Fruit fly (Drosophila melanogaster) whole organism, embryonic: ENCODE measurements around the gene CG33307.

ENCODE experiments used
- Aef1 ChIP-seq: fragments of 200-800 bp; sonication (Bioruptor generic); IDR thresholded peaks from 3 replicates; pipeline ENCODE4 v1.3.6; 2022; ENCODE audit warnings: missing biosample characterization, missing genetic modification characterization
- Atf3 ChIP-seq: fragments of 200-800 bp; sonication (Bioruptor generic); optimal IDR thresholded peaks from 3 replicates; lab custom pipeline; 2016; ENCODE audit warnings: missing biosample characterization, missing genetic modification characterization
- B-H2 ChIP-seq: fragments of 200-800 bp; sonication (Bioruptor generic); optimal IDR thresholded peaks from 2 replicates; lab custom pipeline; 2018; ENCODE audit warnings: missing biosample characterization, mild to moderate bottlenecking, missing genetic modification characterization
- CG10147 ChIP-seq: fragments of 200-800 bp; sonication (Bioruptor generic); optimal IDR thresholded peaks from 2 replicates; lab custom pipeline; 2019; ENCODE audit warnings: missing biosample characterization, mild to moderate bottlenecking, missing genetic modification characterization, moderate library complexity
- CG10209 ChIP-seq: fragments of 200-800 bp; sonication (Bioruptor generic); optimal IDR thresholded peaks from 3 replicates; lab custom pipeline; 2017; ENCODE audit warnings: missing biosample characterization, mild to moderate bottlenecking, missing genetic modification characterization, missing genetic modification reagents
- CG13287 ChIP-seq: fragments of 200-800 bp; sonication (Bioruptor generic); IDR thresholded peaks from 2 replicates; pipeline ENCODE4 v1.3.6; 2022; ENCODE audit warnings: missing biosample characterization, missing genetic modification characterization; ENCODE audit not compliant: partially characterized antibody
- CG13624 ChIP-seq: fragments of 200-800 bp; sonication (Bioruptor generic); optimal IDR thresholded peaks from 2 replicates; lab custom pipeline; 2016; ENCODE audit warnings: missing biosample characterization, missing genetic modification characterization
- CG14965 ChIP-seq: fragments of 200-800 bp; sonication (Bioruptor generic); optimal IDR thresholded peaks from 2 replicates; lab custom pipeline; 2016; ENCODE audit warnings: missing biosample characterization, missing genetic modification characterization, borderline replicate concordance
- CG15479 ChIP-seq: fragments of 200-800 bp; sonication (Bioruptor generic); optimal IDR thresholded peaks from 3 replicates; lab custom pipeline; 2019; ENCODE audit warnings: missing biosample characterization, mild to moderate bottlenecking, missing genetic modification characterization, moderate library complexity
- CG17359 ChIP-seq: fragments of 200-800 bp; sonication (Bioruptor generic); optimal IDR thresholded peaks from 3 replicates; lab custom pipeline; 2018; ENCODE audit warnings: missing biosample characterization, mild to moderate bottlenecking, missing genetic modification characterization, moderate library complexity
- CG18011 ChIP-seq: fragments of 200-800 bp; sonication (Bioruptor generic); optimal IDR thresholded peaks from 2 replicates; lab custom pipeline; 2017; ENCODE audit warnings: missing biosample characterization, missing genetic modification characterization, mild to moderate bottlenecking, moderate library complexity, missing genotype
- CG2678 ChIP-seq: fragments of 200-800 bp; sonication (Bioruptor generic); optimal IDR thresholded peaks from 3 replicates; lab custom pipeline; 2019; ENCODE audit warnings: missing biosample characterization, mild to moderate bottlenecking, missing genetic modification characterization, moderate library complexity
- CG2889 ChIP-seq: fragments of 200-800 bp; sonication (Bioruptor generic); IDR thresholded peaks from 3 replicates; pipeline ENCODE4 v1.3.6; 2022; ENCODE audit warnings: missing biosample characterization, missing genetic modification characterization
- CG32532 ChIP-seq: fragments of 200-800 bp; sonication (Bioruptor generic); IDR thresholded peaks from 2 replicates; pipeline ENCODE4 v1.3.6; 2022; ENCODE audit warnings: missing biosample characterization, missing genetic modification characterization
- CG34422 ChIP-seq: fragments of 200-800 bp; sonication (Bioruptor generic); IDR thresholded peaks from 3 replicates; pipeline ENCODE4 v1.3.6; 2022; ENCODE audit warnings: missing biosample characterization, missing genetic modification characterization
- CG4328 ChIP-seq: fragments of 200-800 bp; sonication (Bioruptor generic); optimal IDR thresholded peaks from 3 replicates; lab custom pipeline; 2017; ENCODE audit warnings: missing biosample characterization, missing genetic modification reagents, missing genetic modification characterization
- CG43689 ChIP-seq: fragments of 200-800 bp; sonication (Bioruptor generic); IDR thresholded peaks from 2 replicates; pipeline ENCODE4 v1.3.6; 2022; ENCODE audit warnings: missing biosample characterization, missing genetic modification characterization
- CG4617 ChIP-seq: fragments of 200-800 bp; sonication (Bioruptor generic); optimal IDR thresholded peaks from 3 replicates; lab custom pipeline; 2016; ENCODE audit warnings: missing biosample characterization, missing genetic modification characterization, borderline replicate concordance
- CG6254 ChIP-seq: fragments of 200-800 bp; sonication (Bioruptor generic); optimal IDR thresholded peaks from 3 replicates; lab custom pipeline; 2017; ENCODE audit warnings: mild to moderate bottlenecking, missing biosample characterization, missing genetic modification reagents, missing genetic modification characterization
- CG7357 ChIP-seq: fragments of 200-800 bp; sonication (Bioruptor generic); IDR thresholded peaks from 3 replicates; pipeline ENCODE4 v1.3.6; 2022; ENCODE audit warnings: missing biosample characterization, missing genetic modification characterization
- CG7372 ChIP-seq: fragments of 200-800 bp; sonication (Bioruptor generic); IDR thresholded peaks from 2 replicates; pipeline ENCODE4 v1.3.6; 2022; ENCODE audit warnings: missing biosample characterization, missing genetic modification characterization
- CG8290 ChIP-seq, 3 experiments: fragments of 200-800 bp; sonication (Bioruptor generic); optimal IDR thresholded peaks; 2 replicates each; lab custom pipeline; 2016 to 2019; ENCODE audit warnings: missing biosample characterization in 3 of 3, missing genetic modification characterization in 3 of 3, mild to moderate bottlenecking in 2 of 3, moderate library complexity in 1 of 3
- CG9609 ChIP-seq: fragments of 200-800 bp; sonication (Bioruptor generic); optimal IDR thresholded peaks from 3 replicates; lab custom pipeline; 2016; ENCODE audit warnings: missing biosample characterization, missing genetic modification characterization
- CoRest ChIP-seq: fragments of 200-800 bp; sonication (Bioruptor generic); optimal IDR thresholded peaks from 3 replicates; lab custom pipeline; 2018; ENCODE audit warnings: missing biosample characterization, mild to moderate bottlenecking, missing genetic modification characterization, moderate library complexity
- Dp ChIP-seq: fragments of 200-800 bp; sonication (Bioruptor generic); optimal IDR thresholded peaks from 2 replicates; lab custom pipeline; 2018; ENCODE audit warnings: missing biosample characterization, mild to moderate bottlenecking, missing genetic modification characterization, moderate library complexity
- Hr78 ChIP-seq, 2 experiments: fragments of 200-800 bp in 1 of 2; fragments of >200 bp in 1 of 2; sonication (Bioruptor generic) in 1 of 2; optimal IDR thresholded peaks; 2 replicates each; lab custom pipeline; 2017 to 2019; ENCODE audit warnings: missing biosample characterization in 2 of 2, missing genetic modification characterization in 2 of 2, mild to moderate bottlenecking in 1 of 2, moderate library complexity in 1 of 2
- Nf-YC ChIP-seq: fragments of 200-800 bp; optimal IDR thresholded peaks from 3 replicates; lab custom pipeline; 2019; ENCODE audit warnings: missing biosample characterization, mild to moderate bottlenecking, missing genetic modification characterization, moderate library complexity
- Sry-β ChIP-seq: fragments of 200-800 bp; sonication (Bioruptor generic); optimal IDR thresholded peaks from 2 replicates; lab custom pipeline; 2018; ENCODE audit warnings: missing biosample characterization, mild to moderate bottlenecking, missing genetic modification characterization, moderate library complexity
- Stat92E ChIP-seq, 3 experiments: fragments of >200 bp in 2 of 3; fragments of 200-800 bp in 1 of 3; sonication (Bioruptor generic) in 1 of 3; optimal IDR thresholded peaks; 2 replicates each; lab custom pipeline; 2017 to 2019; ENCODE audit warnings: missing biosample characterization in 3 of 3, missing genetic modification characterization in 3 of 3, mild to moderate bottlenecking in 1 of 3, moderate library complexity in 1 of 3
- ara ChIP-seq: fragments of 200-800 bp; sonication (Bioruptor generic); IDR thresholded peaks from 2 replicates; pipeline ENCODE4 v1.3.6; 2022; ENCODE audit warnings: missing biosample characterization, missing genetic modification characterization
- danr ChIP-seq: fragments of 200-800 bp; sonication (Bioruptor generic); IDR thresholded peaks from 2 replicates; pipeline ENCODE4 v1.3.6; 2022; ENCODE audit warnings: missing biosample characterization, missing genetic modification characterization
- dm ChIP-seq: fragments of 200-800 bp; sonication (Bioruptor generic); optimal IDR thresholded peaks from 3 replicates; lab custom pipeline; 2016; ENCODE audit warnings: missing biosample characterization, missing genetic modification characterization
- hkb ChIP-seq, 2 experiments: fragments of 200-800 bp in 1 of 2; fragments of >200 bp in 1 of 2; sonication (Bioruptor generic) in 1 of 2; IDR thresholded peaks in 1 of 2; optimal IDR thresholded peaks in 1 of 2; 2 replicates each; pipeline versions ENCODE4 v1.3.6 to Lab custom; 2017 to 2022; ENCODE audit warnings: missing biosample characterization in 1 of 2, missing genetic modification characterization in 1 of 2
- hth ChIP-seq: fragments of >200 bp; optimal IDR thresholded peaks from 2 replicates; lab custom pipeline; 2017; ENCODE audit warnings: inconsistent platforms
- lilli ChIP-seq: fragments of 200-800 bp; sonication (Bioruptor generic); optimal IDR thresholded peaks from 3 replicates; lab custom pipeline; 2016; ENCODE audit warnings: missing biosample characterization, missing genetic modification characterization
- mam ChIP-seq: fragments of 200-800 bp; sonication (Bioruptor generic); optimal IDR thresholded peaks from 3 replicates; lab custom pipeline; 2016; ENCODE audit warnings: missing biosample characterization, missing genetic modification characterization
- onecut ChIP-seq: fragments of 200-800 bp; sonication (Bioruptor generic); IDR thresholded peaks from 2 replicates; pipeline ENCODE4 v1.3.6; 2022; ENCODE audit warnings: missing biosample characterization, missing genetic modification characterization
- org-1 ChIP-seq: fragments of 200-800 bp; sonication (Bioruptor generic); optimal IDR thresholded peaks from 2 replicates; lab custom pipeline; 2017; ENCODE audit warnings: missing biosample characterization, missing genetic modification characterization
- prd ChIP-seq, 3 experiments: fragments of >200 bp in 2 of 3; fragments of 200-800 bp in 1 of 3; sonication (Bioruptor generic) in 1 of 3; optimal IDR thresholded peaks in 2 of 3; IDR thresholded peaks in 1 of 3; 2 replicates in 2 of 3; 3 replicates in 1 of 3; pipeline versions ENCODE4 v1.3.6 to Lab custom; 2017 to 2022; ENCODE audit warnings: missing biosample characterization in 1 of 3, missing genetic modification characterization in 1 of 3
- pzg ChIP-seq: fragments of 200-800 bp; sonication (Bioruptor generic); optimal IDR thresholded peaks from 3 replicates; lab custom pipeline; 2018; ENCODE audit warnings: missing biosample characterization, mild to moderate bottlenecking, missing genetic modification characterization, moderate library complexity
- sob ChIP-seq: fragments of 200-800 bp; sonication (Bioruptor generic); IDR thresholded peaks from 2 replicates; pipeline ENCODE4 v1.3.6; 2022; ENCODE audit warnings: missing biosample characterization, missing genetic modification characterization
- ssp ChIP-seq: fragments of 200-800 bp; sonication (Bioruptor generic); IDR thresholded peaks from 2 replicates; pipeline ENCODE4 v1.3.6; 2022; ENCODE audit warnings: missing biosample characterization, missing genetic modification characterization
- trem ChIP-seq: fragments of 200-800 bp; optimal IDR thresholded peaks from 3 replicates; lab custom pipeline; 2019; ENCODE audit warnings: missing biosample characterization, mild to moderate bottlenecking, missing genetic modification characterization, moderate library complexity
- twi ChIP-seq: fragments of 200-800 bp; optimal IDR thresholded peaks from 2 replicates; lab custom pipeline; 2019; ENCODE audit warnings: missing biosample characterization, mild to moderate bottlenecking, missing genetic modification characterization, moderate library complexity
- tx ChIP-seq: fragments of 200-800 bp; sonication (Bioruptor generic); optimal IDR thresholded peaks from 2 replicates; lab custom pipeline; 2016; ENCODE audit warnings: missing biosample characterization, missing genetic modification characterization

The CG33307 gene

DNA sequence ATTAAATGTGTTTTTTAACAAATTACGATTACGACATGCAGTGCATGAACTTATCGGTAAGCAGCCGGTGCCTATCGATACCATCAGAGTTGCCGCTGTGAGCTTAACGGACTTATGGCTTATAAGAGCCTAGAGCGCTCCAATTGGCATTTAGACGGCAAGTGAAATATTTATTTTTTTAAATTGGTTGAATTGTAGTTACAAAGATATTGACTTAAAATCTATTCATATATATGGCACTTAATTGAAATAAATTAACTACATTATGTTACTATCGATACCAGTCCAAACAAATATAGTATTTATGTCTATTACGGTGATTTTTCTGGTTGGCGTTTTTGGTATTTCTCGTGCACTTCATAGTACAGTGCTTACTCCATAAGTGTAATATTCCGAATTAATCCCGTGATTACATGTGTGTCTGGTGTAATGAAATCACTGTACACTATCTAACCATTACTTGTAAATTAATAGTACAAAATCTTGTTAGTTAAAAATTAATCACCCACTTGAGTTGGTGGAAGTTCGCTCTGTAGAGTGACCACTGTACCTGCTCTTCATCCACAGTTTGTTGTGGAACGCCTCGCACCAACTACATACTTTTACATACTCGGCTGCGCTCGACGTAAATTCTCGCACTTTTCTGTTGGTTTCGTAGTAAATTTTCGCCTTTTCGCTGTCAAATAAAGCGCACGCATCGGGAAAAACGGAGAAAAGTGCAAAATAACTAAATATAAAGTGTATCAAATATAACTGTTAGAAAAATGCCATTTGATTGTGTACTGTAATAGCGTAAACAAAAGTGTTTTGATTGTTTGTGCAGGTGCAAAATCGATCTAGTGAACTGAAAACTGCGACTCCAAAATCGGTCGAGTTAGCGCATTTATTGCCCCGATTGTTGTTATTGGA, 6.1 kb downstream of the CG33307 start, which contains the start of the genes mRpS23 and CenG1A (continued):
- TF ChIP-seq CG10147, result peak; percentile 99
- TF ChIP-seq tx (GFP tag; lab: Kevin White, UChicago), result peak; percentile 99
- TF ChIP-seq CG18011 (GFP tag; lab: Kevin White, UChicago), result peak; percentile 94
- TF ChIP-seq CG2678 (tag; lab: Kevin White, UChicago), result peak; percentile 100
- TF ChIP-seq CG10209, result peak; percentile 100
- peak; percentile 100 for TF ChIP-seq sob (GFP tag; lab: Robert Waterston, UW)
- peak; percentile 60 for TF ChIP-seq Dp (GFP tag; lab: Kevin White, UChicago)
- peak; percentile 99 for TF ChIP-seq danr (GFP tag; lab: Robert Waterston, UW)
- peak; percentile 94 for TF ChIP-seq Nf-YC
- peak; percentile 100 for TF ChIP-seq Atf3 (GFP tag; lab: Kevin White, UChicago)
- TF ChIP-seq CG43689 (GFP tag; lab: Robert Waterston, UW), result peak; percentile 100
- TF ChIP-seq Aef1 (GFP tag; lab: Robert Waterston, UW), result peak; percentile 100
- TF ChIP-seq CG17359 (tag; lab: Kevin White, UChicago), result peak; percentile 100
- TF ChIP-seq CG4328 (GFP tag; lab: Kevin White, UChicago), result peak; percentile 99
- peak; percentile 100 for TF ChIP-seq CG4617 (GFP tag; lab: Kevin White, UChicago)
- no peak for TF ChIP-seq hth (lab: Kevin White, UChicago)
- peak; percentile 83 for TF ChIP-seq Sry-β (GFP tag; lab: Kevin White, UChicago)
- peak; percentile 99 for TF ChIP-seq CG8290 (GFP tag; optimal IDR thresholded peaks at IDR 0.05; lab: Kevin White, UChicago)
- TF ChIP-seq CG8290 (tag; optimal IDR thresholded peaks at IDR 0.05; lab: Kevin White, UChicago), result peak; percentile 98 to 100
- TF ChIP-seq hkb (optimal IDR thresholded peaks at IDR 0.05; lab: Kevin White, UChicago), result no peak
- TF ChIP-seq hkb (GFP tag; IDR thresholded peaks at IDR 0.05; lab: Robert Waterston, UW), result peak; percentile 100
- TF ChIP-seq CG7372 (GFP tag; lab: Robert Waterston, UW), result peak; percentile 100
- peak; percentile 100 for TF ChIP-seq org-1 (GFP tag; lab: Kevin White, UChicago)
- TF ChIP-seq ara, result peak; percentile 100

DNA sequence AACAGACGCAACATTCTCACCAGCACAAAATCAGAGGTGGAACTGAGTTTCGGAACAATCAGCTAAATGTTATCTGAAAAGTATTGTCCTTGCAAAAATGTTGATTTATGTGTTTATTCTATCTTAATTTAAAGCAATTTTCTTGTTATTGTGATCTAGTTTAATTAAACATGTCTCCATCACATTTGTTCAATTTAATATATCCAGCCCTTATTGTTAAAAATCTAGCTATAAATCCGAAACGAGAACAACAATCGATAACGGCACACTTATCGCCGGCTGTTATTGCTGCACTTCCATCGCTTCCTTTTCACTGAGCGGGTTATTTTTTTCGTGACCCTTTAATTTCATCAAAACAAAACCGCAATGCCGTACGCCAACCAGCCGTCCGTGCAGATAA, 8.3 kb downstream of the CG33307 start, which contains the start of the genes GatC, PolG2 and Polr2C:
Gene GatC, minus strand, starts transcription at position 48 of the 400 bp plus-strand sequence.
Gene PolG2, minus strand, starts transcription at position 48 of the 400 bp plus-strand sequence.
Gene Polr2C, plus strand, starts transcription at position 280 of the 400 bp plus-strand sequence.
- TF ChIP-seq onecut, result no peak
- peak; percentile 23 for TF ChIP-seq tx (GFP tag; lab: Kevin White, UChicago)
- no peak for TF ChIP-seq Hr78 (GFP tag; optimal IDR thresholded peaks at IDR 0.05; lab: Kevin White, UChicago)
- peak; percentile 54 for TF ChIP-seq trem (tag; lab: Kevin White, UChicago)
- peak; percentile 34 for TF ChIP-seq twi (tag; lab: Kevin White, UChicago)
- TF ChIP-seq ssp, result peak; percentile 79
- TF ChIP-seq CG4617 (GFP tag; lab: Kevin White, UChicago), result peak; percentile 94
- TF ChIP-seq CG32532, result peak; percentile 34; the same call in 1 of the 2 replicates
- TF ChIP-seq CG13624 (GFP tag; lab: Kevin White, UChicago), result peak; percentile 36
- TF ChIP-seq Stat92E (GFP tag; optimal IDR thresholded peaks at IDR 0.05; lab: Kevin White, UChicago), result peak in 1 of 3 experiments; percentile 52
- peak; percentile 22 for TF ChIP-seq B-H2 (GFP tag; lab: Kevin White, UChicago)
- peak; percentile 56 for TF ChIP-seq CoRest (tag; lab: Kevin White, UChicago)
- TF ChIP-seq CG6254 (GFP tag; lab: Kevin White, UChicago), result no peak
- peak; percentile 63 for TF ChIP-seq mam (GFP tag; lab: Kevin White, UChicago)
- no peak for TF ChIP-seq CG14965
- TF ChIP-seq dm (GFP tag; lab: Kevin White, UChicago), result no peak
- TF ChIP-seq CG2889 (GFP tag; lab: Robert Waterston, UW), result no peak
- peak; percentile 62; the same call in 1 of the 3 replicates for TF ChIP-seq CG34422
- TF ChIP-seq prd (optimal IDR thresholded peaks at IDR 0.05; lab: Kevin White, UChicago), result no peak
- peak; percentile 47; the same call in 2 of the 3 replicates for TF ChIP-seq prd (GFP tag; IDR thresholded peaks at IDR 0.05; lab: Robert Waterston, UW)
- TF ChIP-seq CG9609 (GFP tag; lab: Kevin White, UChicago), result peak; percentile 51
- peak; percentile 89 for TF ChIP-seq CG13287 (GFP tag; lab: Robert Waterston, UW)
- no peak for TF ChIP-seq CG15479 (GFP tag; lab: Kevin White, UChicago)
- TF ChIP-seq lilli, result peak; percentile 62
- TF ChIP-seq Sry-β (GFP tag; lab: Kevin White, UChicago), result peak; percentile 81
- peak; percentile 82 for TF ChIP-seq CG7357 (GFP tag; lab: Robert Waterston, UW)
- TF ChIP-seq pzg (GFP tag; lab: Kevin White, UChicago), result peak; percentile 72
